Worm (Caenorhabditis elegans) whole organism, L4 larva: Measurements from ENCODE around the gene T26G10.3.

Experiments used
- F10B5.3 ChIP-seq: sonication (generic microtip); optimal IDR thresholded peaks from 2 replicates; lab custom pipeline; 2016; ENCODE audit warnings: mild to moderate bottlenecking, missing genetic modification characterization, missing compliant biosample characterization
- Y75B8A.6 ChIP-seq: fragments of 200-800 bp; sonication (Bioruptor generic); IDR thresholded peaks from 2 replicates; pipeline ENCODE4 v1.3.6; 2022; ENCODE audit warnings: missing genetic modification reagents, missing genetic modification characterization, missing compliant biosample characterization
- ceh-20 ChIP-seq: fragments of 200-800 bp; sonication (Bioruptor generic); IDR thresholded peaks from 2 replicates; pipeline ENCODE4 v1.3.6; 2022; ENCODE audit warnings: missing genetic modification reagents, missing genetic modification characterization, missing compliant biosample characterization
- ceh-62 ChIP-seq: sonication (generic microtip); optimal IDR thresholded peaks from 2 replicates; lab custom pipeline; 2017; ENCODE audit warnings: missing biosample characterization, missing genetic modification characterization
- dmd-6 ChIP-seq: fragments of 200-800 bp; sonication (Bioruptor generic); IDR thresholded peaks from 2 replicates; pipeline ENCODE4 v1.3.6; 2022; ENCODE audit warnings: missing genetic modification reagents, missing genetic modification characterization, missing compliant biosample characterization
- dpl-1 ChIP-seq: fragments of 150-350 bp; optimal IDR thresholded peaks from 2 replicates; lab custom pipeline; 2014; ENCODE audit warnings: missing biosample characterization, missing genetic modification reagents, missing genetic modification characterization
- egl-43 ChIP-seq: fragments of 200-800 bp; sonication (Bioruptor generic); IDR thresholded peaks from 2 replicates; pipeline ENCODE4 v1.3.6; 2022; ENCODE audit warnings: missing genetic modification reagents, missing genetic modification characterization, missing compliant biosample characterization
- lin-13 ChIP-seq: fragments of 150-350 bp; optimal IDR thresholded peaks from 2 replicates; lab custom pipeline; 2014; ENCODE audit warnings: missing biosample characterization, missing genetic modification reagents, missing genetic modification characterization
- rbr-2 ChIP-seq: sonication (generic microtip); optimal IDR thresholded peaks from 2 replicates; lab custom pipeline; 2016; ENCODE audit warnings: missing genotype, missing genetic modification characterization, missing compliant biosample characterization
- zag-1 ChIP-seq: fragments of 150-350 bp; optimal IDR thresholded peaks from 2 replicates; lab custom pipeline; 2014; ENCODE audit warnings: missing biosample characterization, missing genetic modification characterization

DNA sequence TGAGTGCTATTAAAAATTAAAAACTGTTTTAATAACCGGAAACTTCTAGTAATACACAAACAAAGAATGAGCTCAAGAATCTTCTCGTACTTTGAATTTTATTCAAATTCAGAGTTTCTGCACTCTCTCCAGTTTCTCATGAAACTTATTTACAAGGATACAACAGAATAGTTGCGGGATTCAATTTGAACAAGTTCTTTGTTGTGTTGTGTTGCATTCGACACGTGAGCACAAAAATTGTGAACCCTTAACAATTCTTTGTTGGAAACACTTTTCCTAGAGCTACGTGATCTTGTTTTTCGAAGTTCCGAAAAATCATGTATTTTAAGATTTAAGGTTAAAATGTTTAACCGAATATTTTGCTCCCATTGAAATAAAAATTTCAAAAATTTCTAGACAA lies 39.5 kb downstream of the T26G10.3 start:
- TF ChIP-seq Y75B8A.6 (GFP tag; lab: Robert Waterston, UW) (no peak), lin-13 (GFP tag; lab: Kevin White, UChicago) (no peak), ceh-20 (GFP tag; lab: Robert Waterston, UW) (no peak), egl-43 (GFP tag; lab: Robert Waterston, UW) (no peak), zag-1 (tag; lab: Kevin White, UChicago) (no peak), dmd-6 (GFP tag; lab: Robert Waterston, UW) (no peak), dpl-1 (GFP tag; lab: Kevin White, UChicago) (no peak), F10B5.3 (no peak), ceh-62 (tag; lab: Kevin White, UChicago) (no peak), rbr-2 (tag; lab: Kevin White, UChicago) (no peak)
